Worm (Caenorhabditis elegans): ENCODE results near the gene clik-2.
A peak's percentile ranks its signal among the peaks of the same experiment; 100 is the strongest.

ce11 chrX:7653708-7654390, 35.2 kb downstream of the clik-2 start:
- TF ChIP-seq him-1 (tag; optimal IDR thresholded peaks at IDR 0.05) (peak; percentile 30), dao-5 (tag; optimal IDR thresholded peaks at IDR 0.05) (no peak)

All from whole organism, L4/young adult.